Worm (Caenorhabditis elegans): ENCODE data around the gene cTel55X.1.

DNA sequence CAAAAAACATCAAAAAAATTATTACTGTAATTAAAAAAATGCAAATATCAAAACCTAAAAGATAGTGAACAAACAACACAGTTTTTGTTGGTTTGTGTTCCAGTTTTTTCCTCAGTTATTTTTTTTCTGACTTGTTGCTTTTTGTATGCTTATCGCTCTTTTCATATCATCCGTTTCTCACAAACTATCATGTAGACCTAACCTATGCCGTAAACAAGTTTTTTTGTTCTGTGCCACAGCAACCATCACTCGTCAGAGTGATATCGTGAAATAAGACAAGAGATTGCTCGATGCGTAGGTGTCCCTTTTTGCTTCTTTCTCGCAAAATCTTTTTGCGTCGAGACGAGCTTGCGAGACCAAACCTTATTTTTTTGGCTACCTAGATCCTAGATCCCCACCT, 42.5 kb upstream of the cTel55X.1 start:
- no peak for TF ChIP-seq ama-1 (optimal IDR thresholded peaks at IDR 0.05)
- TF ChIP-seq ets-7 (tag; optimal IDR thresholded peaks at IDR 0.05) = no peak
- TF ChIP-seq pes-1 (GFP tag; IDR thresholded peaks at IDR 0.05) = no peak
- TF ChIP-seq sea-1 (GFP tag; conservative IDR thresholded peaks at IDR 0.05) = no peak
- TF ChIP-seq tbx-11 (GFP tag; IDR thresholded peaks at IDR 0.05) = no peak
- no peak for TF ChIP-seq tra-4 (tag; optimal IDR thresholded peaks at IDR 0.05)
